Fruit fly (Drosophila melanogaster) whole organism, prepupa: Measurements from ENCODE around the gene CG3703.
A peak's percentile ranks its signal among the peaks of the same experiment; 100 is the strongest.

Experiments
- Blimp-1 ChIP-seq: fragments of 200-800 bp; sonication (Bioruptor generic); optimal IDR thresholded peaks from 3 replicates; lab custom pipeline; 2017; ENCODE audit warnings: missing biosample characterization, missing genetic modification characterization, mild to moderate bottlenecking, moderate library complexity, missing genetic modification reagents
- CG10631 ChIP-seq: fragments of 200-800 bp; sonication (Bioruptor generic); optimal IDR thresholded peaks from 2 replicates; lab custom pipeline; 2016; ENCODE audit warnings: missing biosample characterization, missing genetic modification characterization
- CG10669 ChIP-seq: fragments of 200-800 bp; sonication (Bioruptor generic); optimal IDR thresholded peaks from 3 replicates; lab custom pipeline; 2018; ENCODE audit warnings: missing biosample characterization, mild to moderate bottlenecking, missing genetic modification characterization, moderate library complexity
- CG11294 ChIP-seq: fragments of 200-800 bp; sonication (Bioruptor generic); IDR thresholded peaks from 2 replicates; pipeline ENCODE4 v1.3.6; 2022; ENCODE audit warnings: missing biosample characterization, missing genetic modification characterization
- CG11762 ChIP-seq: fragments of 200-800 bp; sonication (Bioruptor generic); optimal IDR thresholded peaks from 3 replicates; lab custom pipeline; 2016; ENCODE audit warnings: missing biosample characterization, missing genetic modification characterization; ENCODE audit not compliant: insufficient read depth
- CG11902 ChIP-seq: fragments of 200-800 bp; sonication (Bioruptor generic); optimal IDR thresholded peaks from 3 replicates; lab custom pipeline; 2016; ENCODE audit warnings: missing biosample characterization, missing genetic modification characterization
- CG15336 ChIP-seq: fragments of 200-800 bp; sonication (Bioruptor generic); IDR thresholded peaks from 2 replicates; pipeline ENCODE4 v1.3.6; 2022; ENCODE audit warnings: missing biosample characterization, missing genetic modification characterization
- CG1621 ChIP-seq: fragments of 200-800 bp; sonication (Bioruptor generic); optimal IDR thresholded peaks from 3 replicates; lab custom pipeline; 2018; ENCODE audit warnings: missing biosample characterization, mild to moderate bottlenecking, missing genetic modification characterization
- CG16779 ChIP-seq: fragments of 200-800 bp; sonication (Bioruptor generic); optimal IDR thresholded peaks from 3 replicates; lab custom pipeline; 2017; ENCODE audit warnings: missing biosample characterization, mild to moderate bottlenecking, missing genetic modification characterization
- CG3032 ChIP-seq: fragments of 200-800 bp; optimal IDR thresholded peaks from 2 replicates; lab custom pipeline; 2019; ENCODE audit warnings: missing biosample characterization, mild to moderate bottlenecking, missing genetic modification characterization, moderate library complexity
- CG31627 ChIP-seq: fragments of 200-800 bp; sonication (Bioruptor generic); optimal IDR thresholded peaks from 3 replicates; lab custom pipeline; 2016; ENCODE audit warnings: missing biosample characterization, missing genetic modification characterization
- CG32006 ChIP-seq: fragments of 200-800 bp; sonication (Bioruptor generic); optimal IDR thresholded peaks from 3 replicates; lab custom pipeline; 2017; ENCODE audit warnings: missing biosample characterization, mild to moderate bottlenecking, missing genetic modification characterization
- CG34406 ChIP-seq: fragments of 200-800 bp; sonication (Bioruptor generic); optimal IDR thresholded peaks from 3 replicates; lab custom pipeline; 2016; ENCODE audit warnings: missing biosample characterization, missing genetic modification characterization
- CG3919 ChIP-seq: fragments of 200-800 bp; sonication (Bioruptor generic); optimal IDR thresholded peaks from 3 replicates; lab custom pipeline; 2016; ENCODE audit warnings: missing biosample characterization, missing genetic modification characterization
- CG6163 ChIP-seq: fragments of 200-800 bp; sonication (Bioruptor generic); IDR thresholded peaks from 3 replicates; pipeline ENCODE4 v1.3.6; 2022; ENCODE audit warnings: missing biosample characterization, missing genetic modification characterization
- CG6276 ChIP-seq: fragments of 200-800 bp; sonication (Bioruptor generic); optimal IDR thresholded peaks from 2 replicates; lab custom pipeline; 2017; ENCODE audit warnings: missing biosample characterization, mild to moderate bottlenecking, missing genetic modification characterization
- CG6792 ChIP-seq: fragments of 200-800 bp; sonication (Bioruptor generic); optimal IDR thresholded peaks from 3 replicates; lab custom pipeline; 2016; ENCODE audit warnings: missing biosample characterization, missing genetic modification characterization
- CG6854 ChIP-seq: fragments of 200-800 bp; sonication (Bioruptor generic); optimal IDR thresholded peaks from 2 replicates; lab custom pipeline; 2017; ENCODE audit warnings: missing biosample characterization, mild to moderate bottlenecking, missing genetic modification characterization
- CG7368 ChIP-seq: fragments of 200-800 bp; sonication (Bioruptor generic); optimal IDR thresholded peaks from 3 replicates; lab custom pipeline; 2016; ENCODE audit warnings: missing biosample characterization, missing genetic modification characterization
- CG8119 ChIP-seq: fragments of 200-800 bp; sonication (Bioruptor generic); IDR thresholded peaks from 3 replicates; pipeline ENCODE4 v1.3.6; 2022; ENCODE audit warnings: missing biosample characterization, missing genetic modification characterization
- CG8319 ChIP-seq: fragments of 200-800 bp; sonication (Bioruptor generic); optimal IDR thresholded peaks from 3 replicates; lab custom pipeline; 2016; ENCODE audit warnings: missing biosample characterization, missing genetic modification characterization
- CG8632 ChIP-seq: fragments of 200-800 bp; sonication (Bioruptor generic); optimal IDR thresholded peaks from 3 replicates; lab custom pipeline; 2016; ENCODE audit warnings: missing biosample characterization, missing genetic modification characterization
- CG9139 ChIP-seq: fragments of 200-800 bp; sonication (Bioruptor generic); optimal IDR thresholded peaks from 3 replicates; lab custom pipeline; 2017; ENCODE audit warnings: missing biosample characterization, mild to moderate bottlenecking, missing genetic modification characterization
- Eip75B ChIP-seq: fragments of 200-800 bp; sonication (Bioruptor generic); optimal IDR thresholded peaks from 3 replicates; lab custom pipeline; 2016; ENCODE audit warnings: missing biosample characterization, missing genetic modification characterization
- Eip78C ChIP-seq: fragments of 200-800 bp; sonication (Bioruptor generic); peaks from one replicate; lab custom pipeline; 2016; ENCODE audit warnings: missing biosample characterization, missing genetic modification characterization
- Ets96B ChIP-seq: fragments of 200-800 bp; optimal IDR thresholded peaks from 2 replicates; lab custom pipeline; 2019; ENCODE audit warnings: missing biosample characterization, mild to moderate bottlenecking, missing genetic modification characterization, moderate library complexity
- Gug ChIP-seq: fragments of 200-800 bp; sonication (Bioruptor generic); IDR thresholded peaks from 2 replicates; pipeline ENCODE4 v1.3.6; 2022; ENCODE audit warnings: missing biosample characterization, missing genetic modification characterization
- Hr38 ChIP-seq: sonication (Bioruptor generic); optimal IDR thresholded peaks from 2 replicates; lab custom pipeline; 2016; ENCODE audit warnings: missing biosample characterization, missing genetic modification characterization
- Hr39 ChIP-seq: fragments of 200-800 bp; sonication (Bioruptor generic); optimal IDR thresholded peaks from 2 replicates; lab custom pipeline; 2016; ENCODE audit warnings: missing biosample characterization, missing genetic modification characterization
- Met ChIP-seq: fragments of 200-800 bp; sonication (Bioruptor generic); optimal IDR thresholded peaks from 3 replicates; lab custom pipeline; 2016; ENCODE audit warnings: missing biosample characterization, missing genetic modification characterization
- Smox ChIP-seq: fragments of 200-800 bp; sonication (Bioruptor generic); optimal IDR thresholded peaks from 3 replicates; lab custom pipeline; 2016; ENCODE audit warnings: missing biosample characterization, missing genetic modification characterization
- Sox102F ChIP-seq: fragments of 200-800 bp; sonication (Bioruptor generic); optimal IDR thresholded peaks from 2 replicates; lab custom pipeline; 2016; ENCODE audit warnings: missing biosample characterization, mild to moderate bottlenecking, missing genetic modification characterization
- Sox14 ChIP-seq: fragments of 200-800 bp; sonication (Bioruptor generic); optimal IDR thresholded peaks from 3 replicates; lab custom pipeline; 2016; ENCODE audit warnings: missing biosample characterization, missing genetic modification characterization
- Sox15 ChIP-seq: fragments of 200-800 bp; sonication (Bioruptor generic); optimal IDR thresholded peaks from 3 replicates; lab custom pipeline; 2016; ENCODE audit warnings: missing biosample characterization, missing genetic modification characterization
- achi ChIP-seq: fragments of 200-800 bp; sonication (Bioruptor generic); optimal IDR thresholded peaks from 3 replicates; lab custom pipeline; 2016; ENCODE audit warnings: missing biosample characterization, missing genetic modification characterization
- acj6 ChIP-seq: fragments of 200-800 bp; sonication (Bioruptor generic); optimal IDR thresholded peaks from 3 replicates; lab custom pipeline; 2016; ENCODE audit warnings: missing biosample characterization, missing genetic modification characterization
- dac ChIP-seq: fragments of 200-800 bp; sonication (Bioruptor generic); optimal IDR thresholded peaks from 2 replicates; lab custom pipeline; 2017; ENCODE audit warnings: missing biosample characterization, mild to moderate bottlenecking, missing genetic modification characterization
- eg ChIP-seq: fragments of 200-800 bp; sonication (Bioruptor generic); IDR thresholded peaks from 3 replicates; pipeline ENCODE4 v1.3.6; 2022; ENCODE audit warnings: missing biosample characterization, missing genetic modification characterization
- esn ChIP-seq: fragments of 200-800 bp; sonication (Bioruptor generic); optimal IDR thresholded peaks from 2 replicates; lab custom pipeline; 2016; ENCODE audit warnings: missing biosample characterization, mild to moderate bottlenecking, missing genetic modification characterization, moderate library complexity
- fd59A ChIP-seq: fragments of 200-800 bp; sonication (Bioruptor generic); optimal IDR thresholded peaks from 2 replicates; lab custom pipeline; 2017; ENCODE audit warnings: missing biosample characterization, mild to moderate bottlenecking, missing genetic modification characterization, missing genetic modification reagents
- fd85E ChIP-seq: fragments of 200-800 bp; sonication (Bioruptor generic); optimal IDR thresholded peaks from 3 replicates; lab custom pipeline; 2016; ENCODE audit warnings: missing biosample characterization, missing genetic modification characterization
- lz ChIP-seq: fragments of 200-800 bp; sonication (Bioruptor generic); optimal IDR thresholded peaks from 3 replicates; lab custom pipeline; 2016; ENCODE audit warnings: missing biosample characterization, missing genetic modification characterization
- net ChIP-seq: fragments of 200-800 bp; sonication (Bioruptor generic); optimal IDR thresholded peaks from 3 replicates; lab custom pipeline; 2016; ENCODE audit warnings: missing biosample characterization, missing genetic modification characterization
- pdm3 ChIP-seq: fragments of 200-800 bp; sonication (Bioruptor generic); optimal IDR thresholded peaks from 3 replicates; lab custom pipeline; 2016; ENCODE audit warnings: missing biosample characterization, missing genetic modification characterization
- salr ChIP-seq, 2 experiments: fragments of 200-800 bp; sonication (Bioruptor generic); optimal IDR thresholded peaks; 3 replicates each; lab custom pipeline; 2016 to 2018; ENCODE audit warnings: missing biosample characterization in 2 of 2, missing genetic modification characterization in 2 of 2, mild to moderate bottlenecking in 1 of 2
- ss ChIP-seq, 2 experiments: fragments of 200-800 bp; sonication (Bioruptor generic); optimal IDR thresholded peaks; 2 replicates in 1 of 2; 3 replicates in 1 of 2; lab custom pipeline; 2017 to 2018; ENCODE audit warnings: mild to moderate bottlenecking in 2 of 2, missing biosample characterization in 2 of 2, missing genetic modification characterization in 2 of 2, moderate library complexity in 1 of 2
- svp ChIP-seq: fragments of 200-800 bp; sonication (Bioruptor generic); peaks from one replicate; lab custom pipeline; 2016; ENCODE audit warnings: missing biosample characterization, missing genetic modification characterization
- topi ChIP-seq: fragments of 200-800 bp; sonication (Bioruptor generic); optimal IDR thresholded peaks from 3 replicates; lab custom pipeline; 2016; ENCODE audit warnings: missing biosample characterization, missing genetic modification characterization
- vri ChIP-seq: fragments of 200-800 bp; sonication (Bioruptor generic); optimal IDR thresholded peaks from 3 replicates; lab custom pipeline; 2016; ENCODE audit warnings: missing biosample characterization, mild to moderate bottlenecking, missing genetic modification characterization

Gene CG3703

dm6 chrX:948285-948556 is 2.6 kb upstream of the CG3703 start (continued):
- no peak for TF ChIP-seq CG15336
- no peak for TF ChIP-seq Sox14 (GFP tag; lab: Kevin White, UChicago)
- TF ChIP-seq CG31627 (GFP tag; lab: Kevin White, UChicago): peak; percentile 45
- no peak for TF ChIP-seq Blimp-1 (GFP tag; lab: Kevin White, UChicago)
- peak; percentile 3 for TF ChIP-seq topi (GFP tag; lab: Kevin White, UChicago)
- TF ChIP-seq CG10669 (GFP tag; lab: Kevin White, UChicago): no peak
- TF ChIP-seq CG6163 (GFP tag; lab: Robert Waterston, UW): no peak
- peak; percentile 55 for TF ChIP-seq Hr39 (GFP tag; lab: Kevin White, UChicago)
- TF ChIP-seq CG6792 (GFP tag; lab: Kevin White, UChicago): no peak
- no peak for TF ChIP-seq CG10631 (GFP tag; lab: Kevin White, UChicago)
- no peak for TF ChIP-seq Sox15 (GFP tag; lab: Kevin White, UChicago)
- no peak for TF ChIP-seq CG8632
- no peak for TF ChIP-seq ss (GFP tag; optimal IDR thresholded peaks at IDR 0.05; lab: Kevin White, UChicago)
- peak; percentile 1 for TF ChIP-seq svp
- no peak for TF ChIP-seq acj6
- TF ChIP-seq CG8119: no peak
- TF ChIP-seq CG6854: no peak
- TF ChIP-seq salr (GFP tag; optimal IDR thresholded peaks at IDR 0.05; lab: Kevin White, UChicago): no peak
- TF ChIP-seq CG3919 (GFP tag; lab: Kevin White, UChicago): no peak
- TF ChIP-seq CG8319 (GFP tag; lab: Kevin White, UChicago): no peak
- no peak for TF ChIP-seq CG9139 (GFP tag; lab: Kevin White, UChicago)
- no peak for TF ChIP-seq CG7368 (GFP tag; lab: Kevin White, UChicago)
- no peak for TF ChIP-seq Hr38 (GFP tag; lab: Kevin White, UChicago)
- TF ChIP-seq achi (GFP tag; lab: Kevin White, UChicago): no peak
- no peak for TF ChIP-seq net
- no peak for TF ChIP-seq dac
- TF ChIP-seq Gug (GFP tag; lab: Robert Waterston, UW): no peak
- TF ChIP-seq CG11762 (GFP tag; lab: Kevin White, UChicago): no peak
- no peak for TF ChIP-seq Eip75B (GFP tag; lab: Kevin White, UChicago)
- peak; percentile 38 for TF ChIP-seq Eip78C (GFP tag; lab: Kevin White, UChicago)
- no peak for TF ChIP-seq Sox102F (GFP tag; lab: Kevin White, UChicago)
- TF ChIP-seq lz (GFP tag; lab: Kevin White, UChicago): peak; percentile 6
- TF ChIP-seq Met (GFP tag; lab: Kevin White, UChicago): peak; percentile 31
- no peak for TF ChIP-seq Ets96B (tag; lab: Kevin White, UChicago)
- no peak for TF ChIP-seq eg (GFP tag; lab: Robert Waterston, UW)
- TF ChIP-seq CG34406 (GFP tag; lab: Kevin White, UChicago): no peak
- TF ChIP-seq CG3032: no peak
- TF ChIP-seq Smox: peak; percentile 20
- no peak for TF ChIP-seq CG32006 (GFP tag; lab: Kevin White, UChicago)
- TF ChIP-seq CG16779: no peak

- TF ChIP-seq CG11294 (no peak), vri (GFP tag; lab: Kevin White, UChicago) (peak; percentile 40), CG3032 (peak; percentile 45), Sox102F (GFP tag; lab: Kevin White, UChicago) (peak; percentile 53), CG6163 (GFP tag; lab: Robert Waterston, UW) (no peak), CG6854 (no peak), ss (GFP tag; optimal IDR thresholded peaks at IDR 0.05; lab: Kevin White, UChicago) (peak in 1 of 2 experiments; percentile 21), Blimp-1 (GFP tag; lab: Kevin White, UChicago) (no peak), CG10669 (GFP tag; lab: Kevin White, UChicago) (peak; percentile 41), CG16779 (no peak), pdm3 (GFP tag; lab: Kevin White, UChicago) (peak; percentile 54), fd85E (GFP tag; lab: Kevin White, UChicago) (no peak), fd59A (GFP tag; lab: Kevin White, UChicago) (peak; percentile 4), CG32006 (GFP tag; lab: Kevin White, UChicago) (peak; percentile 62), Hr39 (GFP tag; lab: Kevin White, UChicago) (peak; percentile 60), CG11902 (peak; percentile 30), CG15336 (peak; percentile 28; the same call in 1 of the 2 replicates), CG6276 (GFP tag; lab: Kevin White, UChicago) (peak; percentile 8), acj6 (peak; percentile 43), Eip78C (GFP tag; lab: Kevin White, UChicago) (peak; percentile 86), salr (GFP tag; optimal IDR thresholded peaks at IDR 0.05; lab: Kevin White, UChicago) (no peak), CG1621 (tag; lab: Kevin White, UChicago) (no peak), esn (peak; percentile 61), CG6792 (GFP tag; lab: Kevin White, UChicago) (peak; percentile 62)
Measured at dm6 chrX:947450-948284, 2.1 kb upstream of the CG3703 start, which contains the start of gene CG3699. Gene CG3699 (minus strand): TSS chrX:947500.
